Worm (Caenorhabditis elegans) whole organism, dauer: ENCODE results near the gene arc-1.
"Not testable (repeated sequence)": the region's sequence is repeated elsewhere in the genome, so short reads cannot be mapped to it uniquely, and the experiment has no call there.

Experiments
- unc-62 ChIP-seq: sonication (generic microtip); optimal IDR thresholded peaks from 2 replicates; lab custom pipeline; 2017; ENCODE audit warnings: missing biosample characterization, missing genetic modification reagents, missing genetic modification characterization

arc-1 gene

DNA sequence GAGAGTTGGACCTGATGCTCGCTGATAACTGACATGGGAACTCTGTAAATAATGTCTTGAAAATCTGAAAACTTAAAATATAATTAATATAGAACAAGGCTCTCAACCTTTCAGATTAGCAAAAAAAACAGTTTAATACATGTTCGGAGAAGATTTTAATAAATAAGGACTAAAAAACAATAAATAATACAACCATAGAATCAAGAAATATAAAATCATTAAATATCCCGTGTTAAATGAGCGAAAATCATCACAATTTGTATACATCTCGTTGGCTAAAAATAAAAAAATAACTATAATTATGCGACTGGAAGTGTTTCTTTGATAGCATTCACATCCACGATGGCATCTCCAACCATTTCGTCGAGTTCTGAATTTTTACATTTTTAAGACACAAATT, 30.0 kb downstream of the arc-1 start, which contains the start of gene Y53C12A.10:
Gene Y53C12A.10, minus strand, starts transcription at position 101 of the 400 bp plus-strand sequence.
- no peak for TF ChIP-seq unc-62 (GFP tag; lab: Kevin White, UChicago)

DNA sequence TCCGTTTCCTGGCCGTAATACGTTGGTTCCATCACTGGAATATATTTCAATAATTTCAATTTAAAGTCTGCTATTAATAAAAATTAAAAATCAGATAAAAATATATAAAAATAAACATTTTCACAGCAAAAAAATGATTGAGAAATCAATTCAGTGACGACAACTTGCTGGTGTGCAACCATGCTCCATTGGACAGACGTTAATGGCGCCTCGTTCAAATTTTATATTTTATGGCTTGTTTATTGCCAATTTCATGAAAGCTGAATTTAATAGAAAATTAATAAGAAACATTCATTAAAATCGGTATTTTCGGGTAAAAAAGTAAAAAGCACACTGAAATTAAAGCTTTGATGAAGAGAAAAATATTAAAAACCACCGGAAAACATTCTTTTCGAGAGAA, 31.4 kb downstream of the arc-1 start, which contains the start of gene Y53C12A.3:
Gene Y53C12A.3, minus strand, starts transcription at position 34 of the 400 bp plus-strand sequence.
- TF ChIP-seq unc-62 (GFP tag; lab: Kevin White, UChicago) = no peak

DNA sequence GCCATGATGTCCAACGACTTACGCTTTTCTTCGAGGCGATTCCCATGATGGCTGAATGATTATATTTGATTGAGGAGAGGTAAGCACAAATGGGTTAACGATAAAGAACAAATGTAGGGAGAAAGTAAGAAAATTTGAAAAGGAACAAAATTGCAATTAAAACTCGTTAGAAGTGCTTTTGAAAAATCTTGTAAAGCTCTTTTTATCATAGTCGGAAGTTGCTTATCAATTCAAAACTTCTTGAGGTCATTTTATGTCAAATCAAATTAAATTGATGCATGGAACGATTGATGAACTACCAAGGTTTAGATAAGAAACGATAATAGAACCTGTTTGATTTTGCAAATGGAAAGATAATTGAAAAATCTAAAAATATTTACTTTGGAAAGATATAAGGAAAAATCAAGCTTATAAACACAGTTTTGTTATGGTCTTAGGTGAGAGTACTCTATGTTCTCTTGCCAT, 34.1 kb downstream of the arc-1 start, which contains the start of gene glt-5:
Gene glt-5, minus strand, starts transcription at position 51 of the 465 bp plus-strand sequence.
- TF ChIP-seq unc-62 (GFP tag; lab: Kevin White, UChicago) = no peak

DNA sequence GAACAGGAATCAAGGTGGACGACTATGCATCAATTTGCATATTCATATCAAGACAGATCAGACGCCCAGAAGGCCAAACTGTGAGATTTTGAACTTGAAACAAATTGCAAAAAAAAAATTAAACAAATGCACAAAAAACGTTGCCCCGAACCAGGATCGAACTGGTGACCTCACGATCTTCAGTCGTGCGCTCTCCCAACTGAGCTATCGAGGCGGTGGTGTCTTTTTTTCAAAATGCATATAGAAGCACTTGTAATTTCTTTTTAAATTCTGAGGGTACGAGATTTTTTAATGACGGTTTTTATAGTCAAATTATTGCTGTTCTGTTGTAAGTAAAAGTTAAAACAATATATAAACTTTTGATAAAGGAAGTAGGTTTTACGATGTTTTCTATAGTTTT, 38.3 kb downstream of the arc-1 start:
- no peak for TF ChIP-seq unc-62 (GFP tag; lab: Kevin White, UChicago)

DNA sequence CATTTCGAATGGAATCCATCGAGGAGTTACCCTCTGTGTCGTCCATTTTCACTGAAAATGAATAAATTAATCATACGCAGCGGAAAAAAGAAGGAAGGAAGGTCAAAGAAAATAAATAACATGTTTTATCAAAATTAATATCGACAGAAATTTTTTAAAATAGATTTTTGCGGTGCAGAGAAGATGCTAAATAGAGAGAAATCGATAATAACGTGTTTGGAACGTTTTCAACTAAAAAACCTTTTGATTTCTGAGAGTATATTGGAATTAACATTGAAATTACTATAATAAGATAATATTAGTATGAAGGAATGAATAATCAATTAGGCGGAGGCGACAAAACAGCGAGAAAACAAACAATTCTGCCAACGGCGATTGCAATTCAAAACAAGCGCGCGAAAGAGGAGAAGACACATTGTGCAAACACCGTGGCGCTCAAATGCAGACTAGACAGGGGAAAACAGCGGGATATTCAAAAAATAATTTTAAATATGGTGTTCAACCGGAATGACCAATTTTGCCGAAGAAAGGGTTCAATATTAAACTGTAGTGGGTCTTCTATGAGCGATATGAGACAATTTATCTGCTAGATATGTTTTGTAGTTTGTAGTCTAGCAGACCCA, 41.8 kb downstream of the arc-1 start, which contains the start of gene wee-1.3:
Gene wee-1.3, minus strand, starts transcription at position 51 of the 623 bp plus-strand sequence.
- TF ChIP-seq unc-62 (GFP tag; lab: Kevin White, UChicago) = no peak

DNA sequence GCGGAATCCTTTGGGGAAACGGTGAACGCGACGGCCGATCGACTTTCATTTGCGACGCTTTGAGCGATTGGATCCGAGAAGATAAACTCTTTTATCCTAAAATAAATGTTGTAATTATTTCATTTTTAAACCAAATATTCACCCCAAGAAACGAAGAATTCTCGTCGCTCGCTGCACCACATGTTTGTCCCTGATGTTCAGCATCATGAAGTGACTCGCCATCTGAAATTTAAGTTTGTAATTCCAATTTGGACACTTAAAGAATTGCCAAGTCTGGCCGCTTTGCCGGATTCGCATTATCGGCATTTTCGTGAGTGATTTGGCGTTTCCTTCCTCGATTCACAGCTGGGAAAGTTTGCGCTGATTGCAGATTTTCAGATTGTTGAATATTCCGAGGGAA, 43.1 kb downstream of the arc-1 start, which contains the start of gene Y53C12A.6:
Gene Y53C12A.6, minus strand, starts transcription at position 101 of the 400 bp plus-strand sequence.
- no peak for TF ChIP-seq unc-62 (GFP tag; lab: Kevin White, UChicago)

DNA sequence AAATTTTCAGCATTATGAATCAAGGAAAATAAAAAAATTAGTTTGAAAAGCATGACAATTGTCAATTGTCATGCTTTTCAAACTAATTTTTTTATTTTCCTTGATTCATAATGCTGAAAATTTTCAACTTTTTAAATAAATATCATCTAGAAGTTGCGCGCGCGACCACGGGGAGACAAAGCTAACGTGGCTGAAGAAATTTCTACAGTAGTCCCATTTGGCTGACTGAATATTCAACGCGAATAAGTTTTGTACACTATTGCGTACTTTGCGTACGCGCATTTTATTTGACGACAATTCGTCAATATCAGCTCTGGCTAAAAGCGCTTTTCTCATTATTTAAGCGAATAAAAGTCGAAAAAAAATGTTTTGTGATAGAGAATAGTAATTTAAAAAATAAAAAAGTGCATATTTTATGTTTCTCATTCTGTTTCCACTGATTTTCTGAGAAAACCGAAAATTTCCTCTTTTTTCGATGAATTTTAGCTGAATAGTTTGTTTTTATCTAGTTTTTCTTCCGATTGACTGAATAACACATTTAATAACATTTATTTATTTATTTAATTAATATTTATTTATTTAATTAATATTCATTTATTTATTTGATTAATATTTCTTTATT, 44.0 kb downstream of the arc-1 start, which contains the start of gene Y53C12A.11:
Gene Y53C12A.11, minus strand, starts transcription at position 68 of the 622 bp plus-strand sequence.
- not testable (repeated sequence) for TF ChIP-seq unc-62 (GFP tag; lab: Kevin White, UChicago)

DNA sequence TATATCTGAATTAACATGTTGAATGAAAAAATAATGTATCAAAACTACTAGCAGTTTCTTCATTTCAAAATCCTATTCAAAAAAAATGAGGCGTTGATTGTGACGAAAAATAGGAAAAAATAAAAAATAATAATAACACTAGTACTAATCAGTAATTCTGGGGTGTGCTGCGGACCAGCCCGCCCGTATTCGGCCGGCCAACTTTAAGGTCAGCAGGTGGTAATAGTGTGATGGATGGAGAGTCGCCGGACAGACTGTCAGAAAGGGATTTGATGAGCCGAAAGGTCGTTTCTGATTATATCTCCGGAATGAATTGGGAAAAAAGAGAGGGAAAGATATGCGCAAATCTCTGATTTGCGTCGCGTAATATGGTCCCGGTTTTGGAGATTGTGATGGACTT, 49.7 kb downstream of the arc-1 start, which contains the start of gene cutl-2:
Gene cutl-2, minus strand, starts transcription at position 210 of the 400 bp plus-strand sequence.
- no peak for TF ChIP-seq unc-62 (GFP tag; lab: Kevin White, UChicago)

DNA sequence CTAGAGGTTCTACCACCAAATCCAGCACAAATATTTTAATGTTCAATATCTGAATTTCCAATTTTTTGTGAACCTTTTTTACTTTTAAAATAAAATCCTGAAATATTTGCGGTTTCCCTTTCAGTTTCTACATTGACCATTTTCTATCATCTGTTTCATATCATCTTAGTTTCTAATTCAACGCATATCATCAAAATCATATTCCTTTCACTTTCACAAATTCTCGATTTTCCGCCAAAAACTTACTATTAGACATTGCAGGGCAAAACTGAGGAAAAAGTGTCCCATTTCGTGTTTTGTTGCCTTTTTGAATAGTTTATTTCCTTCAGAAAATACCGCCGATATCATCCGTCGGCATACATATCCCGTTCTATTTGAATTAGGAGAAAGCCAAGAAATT, 50.3 kb downstream of the arc-1 start:
- TF ChIP-seq unc-62 (GFP tag; lab: Kevin White, UChicago) = no peak
